Worm (Caenorhabditis elegans) whole organism, L2 larva: ENCODE results near the gene R02F11.12.

Experiments
- elt-1 ChIP-seq: fragments of 150-350 bp; optimal IDR thresholded peaks from 2 replicates; lab custom pipeline; 2014; ENCODE audit warnings: missing biosample characterization, missing genetic modification characterization
- elt-3 ChIP-seq: sonication (generic microtip); optimal IDR thresholded peaks from 2 replicates; lab custom pipeline; 2017; ENCODE audit warnings: missing biosample characterization, missing genetic modification characterization
- fos-1 ChIP-seq: fragments of 150-350 bp; optimal IDR thresholded peaks from 2 replicates; lab custom pipeline; 2014; ENCODE audit warnings: missing biosample characterization, missing genetic modification characterization
- gmeb-1 ChIP-seq: fragments of 150-350 bp; optimal IDR thresholded peaks from 2 replicates; lab custom pipeline; 2014; ENCODE audit warnings: missing biosample characterization, missing genetic modification characterization
- lin-13 ChIP-seq: fragments of 150-350 bp; optimal IDR thresholded peaks from 2 replicates; lab custom pipeline; 2014; ENCODE audit warnings: missing biosample characterization, missing genetic modification reagents, missing genetic modification characterization
- nhr-6 ChIP-seq: fragments of 150-350 bp; optimal IDR thresholded peaks from 2 replicates; lab custom pipeline; 2014; ENCODE audit warnings: missing biosample characterization, missing genetic modification characterization
- snpc-4 ChIP-seq: fragments of 150-350 bp; optimal IDR thresholded peaks from 2 replicates; lab custom pipeline; 2014; ENCODE audit warnings: missing biosample characterization, missing genetic modification characterization

DNA sequence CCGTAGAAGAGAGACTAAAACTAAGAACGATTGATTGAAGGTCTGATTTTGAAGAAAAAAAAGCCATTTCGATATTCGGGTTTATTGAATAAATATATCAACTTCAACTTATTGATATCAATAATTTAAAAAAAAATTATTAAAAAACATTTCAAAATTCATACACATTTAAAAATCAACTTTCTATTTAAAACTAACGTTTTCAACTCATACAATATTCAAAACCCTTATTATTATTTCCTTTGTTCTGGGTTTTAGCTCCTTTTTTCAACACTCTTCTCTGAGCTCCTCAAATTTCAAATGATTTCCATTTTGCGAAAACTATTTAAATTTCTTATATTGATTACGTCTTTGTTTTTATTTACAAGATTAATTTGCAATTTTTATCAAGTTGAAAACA is 45.2 kb upstream of the R02F11.12 start, which contains the start of gene C18G1.7:
- TF ChIP-seq fos-1 (tag; lab: Kevin White, UChicago) (no peak), snpc-4 (no peak), gmeb-1 (tag; lab: Kevin White, UChicago) (no peak), elt-1 (no peak), elt-3 (tag; lab: Kevin White, UChicago) (no peak), lin-13 (GFP tag; lab: Kevin White, UChicago) (no peak), nhr-6 (no peak)
